Worm (Caenorhabditis elegans): ENCODE measurements around the gene C45B2.1.

Gene C45B2.1

ce11 chrX:6128773-6129172 is 42.8 kb downstream of the C45B2.1 start:
- TF ChIP-seq ces-1 (GFP tag; optimal IDR thresholded peaks at IDR 0.05) (no peak), ceh-83 (GFP tag; optimal IDR thresholded peaks at IDR 0.05) (no peak), ceh-39 (tag; optimal IDR thresholded peaks at IDR 0.05) (no peak), ceh-43 (GFP tag; optimal IDR thresholded peaks at IDR 0.05) (no peak), sem-2 (GFP tag; optimal IDR thresholded peaks at IDR 0.05) (no peak), elt-3 (tag; optimal IDR thresholded peaks at IDR 0.05) (no peak), zip-8 (tag; optimal IDR thresholded peaks at IDR 0.05) (no peak), unc-120 (tag; optimal IDR thresholded peaks at IDR 0.05; ENCODE audit: poor library complexity, severe bottlenecking) (no peak), tbx-8 (GFP tag; optimal IDR thresholded peaks at IDR 0.05) (no peak), drap-1 (GFP tag; optimal IDR thresholded peaks at IDR 0.05) (no peak), ham-2 (GFP tag; optimal IDR thresholded peaks at IDR 0.05) (no peak), mab-5 (tag; optimal IDR thresholded peaks at IDR 0.05) (no peak), unc-39 (tag; optimal IDR thresholded peaks at IDR 0.05) (no peak), nhr-28 (tag; optimal IDR thresholded peaks at IDR 0.05) (no peak), cnd-1 (tag; optimal IDR thresholded peaks at IDR 0.05) (no peak), flh-1 (GFP tag; optimal IDR thresholded peaks at IDR 0.05) (no peak), snpc-4 (tag; optimal IDR thresholded peaks at IDR 0.05) (no peak)

- TF ChIP-seq bed-3 (GFP tag; optimal IDR thresholded peaks at IDR 0.05) (no peak), cnd-1 (tag; optimal IDR thresholded peaks at IDR 0.05) (no peak), nhr-12 (tag; optimal IDR thresholded peaks at IDR 0.05) (no peak), sptf-1 (tag; optimal IDR thresholded peaks at IDR 0.05) (no peak), mls-2 (tag; optimal IDR thresholded peaks at IDR 0.05) (no peak)
These were observed 43.4 kb downstream of the C45B2.1 start for ce11 chrX:6129277-6129676.

ce11 chrX:6134423-6134822 is 48.5 kb downstream of the C45B2.1 start:
- TF ChIP-seq sptf-1 (tag; optimal IDR thresholded peaks at IDR 0.05) (peak; percentile 71), cnd-1 (tag; optimal IDR thresholded peaks at IDR 0.05) (peak; percentile 42), lin-32 (GFP tag; optimal IDR thresholded peaks at IDR 0.05) (peak; percentile 13), ces-1 (GFP tag; optimal IDR thresholded peaks at IDR 0.05) (peak; percentile 47), nhr-76 (tag; optimal IDR thresholded peaks at IDR 0.05) (no peak), unc-39 (tag; optimal IDR thresholded peaks at IDR 0.05) (no peak), unc-120 (tag; optimal IDR thresholded peaks at IDR 0.05; ENCODE audit: poor library complexity, severe bottlenecking) (peak; percentile 21)
